Worm (Caenorhabditis elegans) whole organism, dauer: Measurements from ENCODE around the gene F13D11.3.
A peak's percentile ranks its signal among the peaks of the same experiment; 100 is the strongest.

Experiments used
- unc-62 ChIP-seq: sonication (generic microtip); optimal IDR thresholded peaks from 2 replicates; lab custom pipeline; 2017; ENCODE audit warnings: missing biosample characterization, missing genetic modification reagents, missing genetic modification characterization

The F13D11.3 gene

ce11 chrX:5805872-5806472 is at the start of gene F13D11.3:
TSS of gene F13D11.3 (minus strand) at chrX:5805922.
- TF ChIP-seq unc-62: no peak

ce11 chrX:5854452-5855234 is 48.9 kb upstream of the F13D11.3 start:
- TF ChIP-seq unc-62: no peak

- no peak for TF ChIP-seq unc-62
Measured at ce11 chrX:5854163-5854451, 48.4 kb upstream of the F13D11.3 start, which contains the start of gene hog-1. TSS of gene hog-1 (minus strand) at chrX:5854263.

ce11 chrX:5852113-5852512 is 46.4 kb upstream of the F13D11.3 start:
- TF ChIP-seq unc-62: no peak

ce11 chrX:5850472-5850871 is 44.8 kb upstream of the F13D11.3 start:
- TF ChIP-seq unc-62: no peak

- no peak for TF ChIP-seq unc-62
Measured at ce11 chrX:5848703-5849102, 43.0 kb upstream of the F13D11.3 start, which contains the start of gene atat-2. TSS of gene atat-2 (plus strand) at chrX:5849100.

- no peak for TF ChIP-seq unc-62
Measured at ce11 chrX:5847268-5847667, 41.5 kb upstream of the F13D11.3 start.

- peak; percentile 56 for TF ChIP-seq unc-62
Measured at ce11 chrX:5841060-5841642, 35.4 kb upstream of the F13D11.3 start, which contains the start of gene puf-9. TSS of gene puf-9 (plus strand) at chrX:5841592.

- TF ChIP-seq unc-62: no peak
Measured at ce11 chrX:5839643-5840042, 33.9 kb upstream of the F13D11.3 start, which contains the start of gene dct-11. TSS of gene dct-11 (minus strand) at chrX:5839778.

ce11 chrX:5839143-5839542 is 33.4 kb upstream of the F13D11.3 start:
- TF ChIP-seq unc-62: no peak

- no peak for TF ChIP-seq unc-62
Measured at ce11 chrX:5837035-5837434, 31.3 kb upstream of the F13D11.3 start.

ce11 chrX:5836527-5836926 is 30.8 kb upstream of the F13D11.3 start:
- TF ChIP-seq unc-62: no peak

ce11 chrX:5834581-5835481 is 29.1 kb upstream of the F13D11.3 start, which contains the start of gene F13D11.4:
TSS of gene F13D11.4 (minus strand) at chrX:5834805.
- no peak for TF ChIP-seq unc-62

ce11 chrX:5831827-5832226 is 26.1 kb upstream of the F13D11.3 start:
- no peak for TF ChIP-seq unc-62

ce11 chrX:5829175-5829574 is 23.5 kb upstream of the F13D11.3 start, which contains the start of gene acp-5:
TSS of gene acp-5 (plus strand) at chrX:5829435.
- no peak for TF ChIP-seq unc-62

ce11 chrX:5828085-5828484 is 22.4 kb upstream of the F13D11.3 start:
- TF ChIP-seq unc-62: no peak

ce11 chrX:5826976-5827375 is 21.3 kb upstream of the F13D11.3 start:
- no peak for TF ChIP-seq unc-62
